Worm (Caenorhabditis elegans) whole organism, L3 larva: ENCODE data around the gene ZK829.9.

ENCODE experiments used
- R02D3.7 ChIP-seq: fragments of 150-350 bp; optimal IDR thresholded peaks from 2 replicates; lab custom pipeline; 2014; ENCODE audit warnings: missing biosample characterization, missing genetic modification characterization
- ZK546.5 ChIP-seq: sonication (generic microtip); optimal IDR thresholded peaks from 2 replicates; lab custom pipeline; 2017; ENCODE audit warnings: missing biosample characterization, missing genetic modification characterization
- aly-2 ChIP-seq: fragments of 150-350 bp; optimal IDR thresholded peaks from 2 replicates; lab custom pipeline; 2014; ENCODE audit warnings: missing biosample characterization, missing genetic modification characterization
- ama-1 ChIP-seq: fragments of 150-350 bp; optimal IDR thresholded peaks from 2 replicates; lab custom pipeline; 2018
- ceh-16 ChIP-seq: sonication (generic microtip); optimal IDR thresholded peaks from 2 replicates; lab custom pipeline; 2017; ENCODE audit warnings: missing biosample characterization, missing genetic modification characterization
- ceh-28 ChIP-seq: fragments of 150-350 bp; optimal IDR thresholded peaks from 2 replicates; lab custom pipeline; 2014; ENCODE audit warnings: missing biosample characterization, missing genetic modification reagents, missing genetic modification characterization
- ceh-82 ChIP-seq: fragments of 150-350 bp; optimal IDR thresholded peaks from 2 replicates; lab custom pipeline; 2014; ENCODE audit warnings: missing biosample characterization, missing genetic modification characterization
- ceh-9 ChIP-seq: sonication (generic microtip); optimal IDR thresholded peaks from 2 replicates; lab custom pipeline; 2018; ENCODE audit warnings: missing biosample characterization, missing genetic modification characterization
- daf-12 ChIP-seq: fragments of 150-350 bp; optimal IDR thresholded peaks from 2 replicates; lab custom pipeline; 2014; ENCODE audit warnings: missing biosample characterization, missing genetic modification reagents, missing genetic modification characterization
- egl-27 ChIP-seq: sonication (generic microtip); optimal IDR thresholded peaks from 4 replicates; lab custom pipeline; 2017; ENCODE audit warnings: missing biosample characterization, missing genetic modification reagents, missing genetic modification characterization
- egl-5 ChIP-seq: fragments of 150-350 bp; optimal IDR thresholded peaks from 2 replicates; lab custom pipeline; 2017; ENCODE audit warnings: missing biosample characterization, missing genetic modification reagents, missing genetic modification characterization, inconsistent platforms
- elt-1 ChIP-seq: fragments of 150-350 bp; optimal IDR thresholded peaks from 2 replicates; lab custom pipeline; 2014; ENCODE audit warnings: missing biosample characterization, missing genetic modification characterization
- elt-2 ChIP-seq: sonication (generic microtip); optimal IDR thresholded peaks from 2 replicates; lab custom pipeline; 2016; ENCODE audit warnings: missing genetic modification reagents, mild to moderate bottlenecking, missing genetic modification characterization, missing compliant biosample characterization
- elt-3 ChIP-seq, 3 experiments: fragments of 150-350 bp in 1 of 3; sonication (generic microtip) in 2 of 3; optimal IDR thresholded peaks; 2 replicates in 2 of 3; 4 replicates in 1 of 3; lab custom pipeline; 2014 to 2017; ENCODE audit warnings: missing biosample characterization in 3 of 3, missing genetic modification characterization in 3 of 3
- eor-1 ChIP-seq, 2 experiments: fragments of 150-350 bp; optimal IDR thresholded peaks; 2 replicates each; lab custom pipeline; 2014 to 2018; ENCODE audit warnings: missing biosample characterization in 2 of 2, missing genetic modification characterization in 2 of 2
- fkh-10 ChIP-seq: sonication (generic microtip); optimal IDR thresholded peaks from 2 replicates; lab custom pipeline; 2017; ENCODE audit warnings: missing biosample characterization, missing genetic modification reagents, missing genetic modification characterization
- fkh-2 ChIP-seq: fragments of 150-350 bp; optimal IDR thresholded peaks from 2 replicates; lab custom pipeline; 2014; ENCODE audit warnings: missing biosample characterization, missing genetic modification reagents, missing genetic modification characterization
- fos-1 ChIP-seq: fragments of 150-350 bp; optimal IDR thresholded peaks from 2 replicates; lab custom pipeline; 2014; ENCODE audit warnings: missing biosample characterization, missing genetic modification characterization
- hmg-11 ChIP-seq: sonication (generic microtip); optimal IDR thresholded peaks from 2 replicates; lab custom pipeline; 2016; ENCODE audit warnings: missing genetic modification characterization, missing compliant biosample characterization
- jun-1 ChIP-seq: fragments of 150-350 bp; optimal IDR thresholded peaks from 2 replicates; lab custom pipeline; 2014; ENCODE audit warnings: missing biosample characterization, missing genetic modification reagents, missing genetic modification characterization
- lin-15B ChIP-seq: fragments of 150-350 bp; optimal IDR thresholded peaks from 2 replicates; lab custom pipeline; 2014; ENCODE audit warnings: missing biosample characterization, missing genetic modification characterization
- lin-39 ChIP-seq: fragments of 150-350 bp; optimal IDR thresholded peaks from 2 replicates; lab custom pipeline; 2018; ENCODE audit warnings: missing biosample characterization, missing genetic modification reagents, missing genetic modification characterization
- lsy-12 ChIP-seq: sonication (generic microtip); optimal IDR thresholded peaks from 2 replicates; lab custom pipeline; 2016; ENCODE audit warnings: mild to moderate bottlenecking, missing genetic modification characterization, missing compliant biosample characterization
- mdl-1 ChIP-seq: fragments of 150-350 bp; optimal IDR thresholded peaks from 2 replicates; lab custom pipeline; 2014; ENCODE audit warnings: missing biosample characterization, missing genetic modification characterization
- mml-1 ChIP-seq: fragments of 150-350 bp; sonication (generic microtip); optimal IDR thresholded peaks from 3 replicates; lab custom pipeline; 2014; ENCODE audit warnings: missing biosample characterization, missing genetic modification characterization
- nfya-1 ChIP-seq: sonication (generic microtip); optimal IDR thresholded peaks from 2 replicates; lab custom pipeline; 2017; ENCODE audit warnings: missing genetic modification characterization, mild to moderate bottlenecking, missing compliant biosample characterization, antibody characterized with exemption, moderate library complexity; ENCODE audit not compliant: insufficient read depth
- nhr-11 ChIP-seq: fragments of 150-350 bp; optimal IDR thresholded peaks from 2 replicates; lab custom pipeline; 2014; ENCODE audit warnings: missing biosample characterization, missing genetic modification characterization
- nhr-12 ChIP-seq: fragments of 150-350 bp; optimal IDR thresholded peaks from 2 replicates; lab custom pipeline; 2014; ENCODE audit warnings: missing biosample characterization, missing genetic modification characterization
- nhr-23 ChIP-seq: fragments of 150-350 bp; optimal IDR thresholded peaks from 2 replicates; lab custom pipeline; 2014; ENCODE audit warnings: missing biosample characterization, missing genetic modification reagents, missing genetic modification characterization
- nhr-237 ChIP-seq: fragments of 150-350 bp; optimal IDR thresholded peaks from 2 replicates; lab custom pipeline; 2014; ENCODE audit warnings: missing biosample characterization, missing genetic modification characterization
- nhr-25 ChIP-seq: sonication (generic microtip); optimal IDR thresholded peaks from 2 replicates; lab custom pipeline; 2017; ENCODE audit warnings: missing biosample characterization, missing genetic modification characterization
- nhr-28 ChIP-seq: fragments of 150-350 bp; optimal IDR thresholded peaks from 2 replicates; lab custom pipeline; 2014; ENCODE audit warnings: missing biosample characterization, missing genetic modification characterization
- nhr-43 ChIP-seq: sonication (generic microtip); optimal IDR thresholded peaks from 2 replicates; lab custom pipeline; 2016; ENCODE audit warnings: mild to moderate bottlenecking, missing genetic modification characterization, missing compliant biosample characterization; ENCODE audit not compliant: poor library complexity, severe bottlenecking
- nhr-67 ChIP-seq: fragments of 150-350 bp; optimal IDR thresholded peaks from 2 replicates; lab custom pipeline; 2014; ENCODE audit warnings: missing biosample characterization, missing genetic modification characterization
- nhr-76 ChIP-seq: fragments of 150-350 bp; sonication (generic microtip); optimal IDR thresholded peaks from 5 replicates; lab custom pipeline; 2014; ENCODE audit warnings: missing biosample characterization, missing genetic modification characterization
- nhr-77 ChIP-seq: fragments of 150-350 bp; optimal IDR thresholded peaks from 2 replicates; lab custom pipeline; 2014; ENCODE audit warnings: missing biosample characterization, missing genetic modification characterization
- pha-4 ChIP-seq: fragments of 150-350 bp; optimal IDR thresholded peaks from 2 replicates; lab custom pipeline; 2014; ENCODE audit warnings: missing biosample characterization, missing genetic modification reagents, missing genetic modification characterization
- pqm-1 ChIP-seq: fragments of 150-350 bp; optimal IDR thresholded peaks from 2 replicates; lab custom pipeline; 2017; ENCODE audit warnings: missing biosample characterization, missing genetic modification characterization, inconsistent platforms
- sea-2 ChIP-seq: fragments of 150-350 bp; sonication (generic microtip); optimal IDR thresholded peaks from 4 replicates; lab custom pipeline; 2014; ENCODE audit warnings: missing biosample characterization, missing genetic modification reagents, missing genetic modification characterization
- skn-1 ChIP-seq: fragments of 150-350 bp; optimal IDR thresholded peaks from 2 replicates; lab custom pipeline; 2014; ENCODE audit warnings: missing biosample characterization, missing genetic modification characterization
- snpc-4 ChIP-seq: fragments of 150-350 bp; optimal IDR thresholded peaks from 2 replicates; lab custom pipeline; 2014; ENCODE audit warnings: missing biosample characterization, missing genetic modification characterization
- tbx-2 ChIP-seq: sonication (generic microtip); optimal IDR thresholded peaks from 2 replicates; lab custom pipeline; 2016; ENCODE audit warnings: mild to moderate bottlenecking, missing genetic modification characterization, missing compliant biosample characterization
- unc-39 ChIP-seq: sonication (generic microtip); optimal IDR thresholded peaks from 4 replicates; lab custom pipeline; 2017; ENCODE audit warnings: missing biosample characterization, missing genetic modification characterization
- unc-62 ChIP-seq: fragments of 150-350 bp; sonication (generic microtip); optimal IDR thresholded peaks from 4 replicates; lab custom pipeline; 2014; ENCODE audit warnings: missing biosample characterization, missing genetic modification reagents, missing genetic modification characterization
- zag-1 ChIP-seq: fragments of 150-350 bp; optimal IDR thresholded peaks from 2 replicates; lab custom pipeline; 2014; ENCODE audit warnings: missing biosample characterization, missing genetic modification characterization
- ztf-11 ChIP-seq: fragments of 150-350 bp; optimal IDR thresholded peaks from 2 replicates; lab custom pipeline; 2014; ENCODE audit warnings: missing biosample characterization, missing genetic modification characterization
- ztf-4 ChIP-seq: fragments of 150-350 bp; optimal IDR thresholded peaks from 2 replicates; lab custom pipeline; 2014; ENCODE audit warnings: missing biosample characterization, missing genetic modification characterization

The ZK829.9 gene

ce11 chrIV:11956387-11956786, 13.9 kb upstream of the ZK829.9 start:
- TF ChIP-seq elt-2 (tag; lab: Kevin White, UChicago) (peak; percentile 89), ZK546.5 (tag; lab: Kevin White, UChicago) (no peak), nhr-76 (tag; lab: Kevin White, UChicago) (no peak), snpc-4 (tag; lab: Kevin White, UChicago) (peak; percentile 39), daf-12 (tag; lab: Kevin White, UChicago) (no peak), hmg-11 (tag; lab: Kevin White, UChicago) (no peak), mdl-1 (tag; lab: Kevin White, UChicago) (peak; percentile 99), nhr-77 (no peak), nhr-237 (tag; lab: Kevin White, UChicago) (no peak), nhr-67 (tag; lab: Kevin White, UChicago) (no peak), ama-1 (lab: Kevin White, UChicago) (no peak), elt-3 (tag; optimal IDR thresholded peaks at IDR 0.05; lab: Kevin White, UChicago) (peak in 2 of 3 experiments; percentile 73 to 93), tbx-2 (tag; lab: Kevin White, UChicago) (peak; percentile 57), nhr-12 (tag; lab: Kevin White, UChicago) (no peak), ztf-11 (no peak), skn-1 (tag; lab: Kevin White, UChicago) (no peak), nhr-43 (tag; lab: Kevin White, UChicago) (peak; percentile 98), lsy-12 (tag; lab: Kevin White, UChicago) (peak; percentile 81), aly-2 (no peak), lin-39 (no peak), nhr-28 (tag; lab: Kevin White, UChicago) (peak; percentile 57), unc-39 (tag; lab: Kevin White, UChicago) (no peak), nhr-23 (tag; lab: Kevin White, UChicago) (peak; percentile 93), sea-2 (GFP tag; lab: Kevin White, UChicago) (no peak), ceh-82 (no peak), unc-62 (GFP tag; lab: Kevin White, UChicago) (peak; percentile 81), mml-1 (tag; lab: Kevin White, UChicago) (peak; percentile 40), nfya-1 (tag; lab: Kevin White, UChicago) (peak; percentile 78), nhr-11 (tag; lab: Kevin White, UChicago) (no peak), egl-27 (tag; lab: Kevin White, UChicago) (peak; percentile 68), fkh-10 (GFP tag; lab: Kevin White, UChicago) (no peak), ceh-16 (no peak), ztf-4 (tag; lab: Kevin White, UChicago) (no peak), zag-1 (tag; lab: Kevin White, UChicago) (no peak), lin-15B (tag; lab: Kevin White, UChicago) (peak; percentile 37), jun-1 (tag; lab: Kevin White, UChicago) (peak; percentile 88), egl-5 (tag; lab: Kevin White, UChicago) (no peak), ceh-9 (no peak), nhr-25 (tag; lab: Kevin White, UChicago) (peak; percentile 99), ceh-28 (tag; lab: Kevin White, UChicago) (peak; percentile 49), fos-1 (tag; lab: Kevin White, UChicago) (peak; percentile 3), elt-1 (tag; lab: Kevin White, UChicago) (peak; percentile 60), pqm-1 (tag; lab: Kevin White, UChicago) (peak; percentile 62), pha-4 (tag; lab: Kevin White, UChicago) (peak; percentile 91), R02D3.7 (tag; lab: Kevin White, UChicago) (peak; percentile 27), fkh-2 (no peak), eor-1 (tag; optimal IDR thresholded peaks at IDR 0.05; lab: Kevin White, UChicago) (no peak)
